Worm (Caenorhabditis elegans): ENCODE results near the gene sid-1.
"Not testable (repeated sequence)": the region's sequence is repeated elsewhere in the genome, so short reads cannot be mapped to it uniquely, and the experiment has no call there.

Gene sid-1

DNA sequence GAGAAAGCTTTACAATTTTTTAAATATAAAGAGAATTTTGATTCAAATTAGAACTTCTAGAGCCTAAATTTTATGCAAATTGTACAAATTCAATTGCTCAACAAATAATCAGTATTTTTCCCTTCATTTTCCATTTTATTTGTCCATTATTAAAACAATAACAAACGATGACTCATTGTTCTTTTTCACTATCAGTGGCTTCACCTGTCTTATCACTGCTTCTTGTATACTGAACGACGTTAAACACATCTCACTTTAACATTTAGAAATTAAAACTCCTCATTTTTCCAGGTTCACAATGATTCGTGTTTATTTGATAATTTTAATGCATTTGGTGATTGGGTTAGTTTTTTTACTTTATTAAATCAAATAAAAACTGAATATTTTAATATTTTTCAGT, at the start of gene sid-1:
TSS of gene sid-1 (plus strand) at position 292 of the 400 bp plus-strand sequence.
- TF ChIP-seq hlh-8 (tag; optimal IDR thresholded peaks at IDR 0.05), result no peak
- TF ChIP-seq lin-11 (tag; optimal IDR thresholded peaks at IDR 0.05), result no peak
- no peak for TF ChIP-seq sox-2 (GFP tag; IDR thresholded peaks at IDR 0.05)
- no peak for TF ChIP-seq hlh-15 (tag; optimal IDR thresholded peaks at IDR 0.05)
- no peak for TF ChIP-seq T23F11.4 (GFP tag; optimal IDR thresholded peaks at IDR 0.05)
- no peak for TF ChIP-seq nfya-1 (tag; optimal IDR thresholded peaks at IDR 0.05)
- no peak for TF ChIP-seq syd-9 (tag; optimal IDR thresholded peaks at IDR 0.05)
- TF ChIP-seq eyg-1 (tag; optimal IDR thresholded peaks at IDR 0.05), result no peak
- TF ChIP-seq K02D7.2 (tag; optimal IDR thresholded peaks at IDR 0.05), result no peak
- TF ChIP-seq pha-4 (tag; optimal IDR thresholded peaks at IDR 0.05), result no peak
- TF ChIP-seq ceh-31 (tag; optimal IDR thresholded peaks at IDR 0.05), result no peak
- no peak for TF ChIP-seq C38D4.7 (GFP tag; optimal IDR thresholded peaks at IDR 0.05)

DNA sequence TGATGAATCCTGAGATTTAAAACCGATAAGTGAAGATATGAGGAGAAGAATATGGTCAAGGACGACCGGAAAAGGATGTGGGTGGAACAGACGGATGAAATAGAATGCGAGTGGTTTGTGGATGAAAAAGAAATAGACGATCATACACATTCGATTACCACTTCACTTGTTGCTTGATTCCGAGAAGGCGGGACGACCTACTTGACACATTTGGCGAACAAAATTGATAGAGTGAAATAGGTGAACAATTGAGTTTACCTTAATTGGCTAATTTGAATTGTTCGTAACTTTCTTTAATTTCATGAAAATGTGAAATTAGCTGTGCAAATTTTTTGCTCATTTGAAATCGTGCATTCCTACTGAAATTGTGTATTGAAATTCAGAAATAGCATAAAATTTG, 47.7 kb upstream of the sid-1 start, which contains the start of gene Y58A7A.2:
TSS of gene Y58A7A.2 (minus strand) at position 101 of the 400 bp plus-strand sequence.
- TF ChIP-seq K09A11.1 (tag; optimal IDR thresholded peaks at IDR 0.05; ENCODE audit: insufficient read depth) (no peak), ceh-30 (tag; optimal IDR thresholded peaks at IDR 0.05) (no peak), Y22D7AL.16 (tag; optimal IDR thresholded peaks at IDR 0.05) (no peak), ceh-48 (tag; optimal IDR thresholded peaks at IDR 0.05) (no peak), zip-5 (tag; optimal IDR thresholded peaks at IDR 0.05) (no peak), C08G9.2 (tag; optimal IDR thresholded peaks at IDR 0.05) (no peak), dmd-4 (tag; optimal IDR thresholded peaks at IDR 0.05; ENCODE audit: borderline replicate concordance) (no peak), ztf-16 (tag; optimal IDR thresholded peaks at IDR 0.05) (no peak), ets-4 (tag; optimal IDR thresholded peaks at IDR 0.05) (no peak), mec-3 (tag; optimal IDR thresholded peaks at IDR 0.05; ENCODE audit: borderline replicate concordance) (no peak), ahr-1 (tag; optimal IDR thresholded peaks at IDR 0.05) (no peak), dve-1 (tag; optimal IDR thresholded peaks at IDR 0.05) (no peak), ttx-3 (tag; optimal IDR thresholded peaks at IDR 0.05) (no peak), tbx-7 (tag; optimal IDR thresholded peaks at IDR 0.05) (no peak), pha-4 (tag; optimal IDR thresholded peaks at IDR 0.05) (no peak), hlh-6 (tag; optimal IDR thresholded peaks at IDR 0.05) (no peak)

DNA sequence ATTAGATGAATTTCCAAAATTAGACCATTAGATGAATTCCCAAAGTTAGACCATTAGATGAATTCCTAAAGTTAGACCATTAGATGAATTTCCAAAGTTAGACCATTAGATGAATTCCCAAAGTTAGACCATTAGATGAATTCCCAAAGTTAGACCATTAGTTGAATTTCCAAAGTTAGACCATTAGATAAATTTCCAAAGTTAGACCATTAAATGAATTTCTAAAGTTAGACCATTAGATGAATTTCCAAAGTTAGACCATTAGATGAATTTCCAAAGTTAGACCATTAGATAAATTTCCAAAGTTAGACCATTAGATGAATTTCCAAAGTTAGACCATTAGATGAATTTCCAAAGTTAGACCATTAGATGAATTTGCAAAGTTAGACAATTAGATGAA, 44.4 kb upstream of the sid-1 start:
- TF ChIP-seq ceh-45 (GFP tag; IDR thresholded peaks at IDR 0.05) (peak; percentile 84), unc-3 (GFP tag; conservative IDR thresholded peaks at IDR 0.05) (peak; percentile 60), sox-2 (GFP tag; IDR thresholded peaks at IDR 0.05) (0 out of 2 replicates have a peak, but pooled peaks have one; percentile 40)
- not testable (repeated sequence) for TF ChIP-seq unc-3 (tag; optimal IDR thresholded peaks at IDR 0.05)

DNA sequence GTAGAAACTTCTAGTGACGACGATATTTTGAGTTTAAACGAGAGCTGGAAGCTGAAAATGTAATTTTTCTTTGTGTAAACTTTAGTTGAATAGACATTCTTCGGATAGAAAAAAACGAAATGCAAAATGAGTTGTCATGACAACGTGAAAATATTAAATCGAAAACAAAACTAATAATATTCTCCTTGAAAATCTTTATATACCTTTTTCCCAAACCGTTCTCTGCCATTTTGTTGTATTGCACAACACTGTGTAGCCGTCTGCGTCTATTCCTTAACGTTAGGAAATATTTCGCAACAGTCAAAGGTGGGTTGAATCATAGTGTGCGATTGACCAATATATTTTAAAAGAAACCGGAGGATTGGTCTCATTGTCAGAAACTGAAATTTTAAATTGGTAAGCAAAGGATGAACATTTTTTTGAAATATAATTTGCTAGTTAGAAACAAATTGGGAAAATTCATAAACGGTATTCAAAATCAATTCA, 38.9 kb upstream of the sid-1 start, which contains the start of gene Y58A7A.3:
TSS of gene Y58A7A.3 (minus strand) at position 51 of the 486 bp plus-strand sequence.
- TF ChIP-seq nfya-1 (tag; optimal IDR thresholded peaks at IDR 0.05) (peak; percentile 20), ahr-1 (tag; optimal IDR thresholded peaks at IDR 0.05) (no peak)

DNA sequence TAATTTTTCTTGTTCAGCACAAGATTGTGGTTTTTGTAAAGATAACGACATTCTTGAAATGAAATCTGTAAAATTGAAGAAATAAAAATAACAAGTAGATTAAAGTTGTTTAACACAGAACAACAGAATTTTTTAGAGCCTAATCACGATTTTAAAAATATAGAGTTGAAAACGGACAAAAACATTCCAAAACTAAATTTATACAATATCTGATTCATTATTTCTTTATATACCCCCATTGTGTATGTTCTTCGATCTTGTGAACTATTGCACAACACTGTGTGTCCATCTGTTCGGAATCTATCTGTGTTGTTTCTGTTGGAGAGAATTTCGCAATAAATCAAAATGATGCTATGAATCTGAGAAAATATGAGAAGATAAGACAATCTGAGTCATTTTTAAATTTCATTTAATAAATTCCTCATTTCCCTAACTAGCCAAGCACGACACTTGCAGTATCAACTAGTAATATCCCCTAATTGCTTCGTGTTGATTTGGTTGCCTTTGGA, 34.8 kb upstream of the sid-1 start, which contains the start of gene Y58A7A.4:
TSS of gene Y58A7A.4 (minus strand) at position 51 of the 509 bp plus-strand sequence.
- no peak for TF ChIP-seq C08G9.2 (tag; optimal IDR thresholded peaks at IDR 0.05)
- no peak for TF ChIP-seq pqm-1 (tag; optimal IDR thresholded peaks at IDR 0.05)
- no peak for TF ChIP-seq tbx-7 (tag; optimal IDR thresholded peaks at IDR 0.05)
- no peak for TF ChIP-seq unc-3 (GFP tag; conservative IDR thresholded peaks at IDR 0.05)
- no peak for TF ChIP-seq unc-3 (tag; optimal IDR thresholded peaks at IDR 0.05)
- TF ChIP-seq elt-4 (tag; optimal IDR thresholded peaks at IDR 0.05), result no peak

All from whole organism, late embryonic.